Worm (Caenorhabditis elegans) whole organism, young adult: ENCODE data around the gene twk-9.

ENCODE experiments used
- F57A8.1 ChIP-seq: fragments of 200-800 bp; sonication (Bioruptor generic); optimal IDR thresholded peaks from 2 replicates; lab custom pipeline; 2018; ENCODE audit warnings: mild to moderate bottlenecking, missing genetic modification characterization, moderate library complexity, missing compliant biosample characterization
- him-1 ChIP-seq: sonication (generic microtip); optimal IDR thresholded peaks from 2 replicates; lab custom pipeline; 2016; ENCODE audit warnings: missing genotype, missing genetic modification reagents, missing genetic modification characterization, missing compliant biosample characterization
- hlh-26 ChIP-seq: fragments of 200-800 bp; sonication (Bioruptor generic); conservative IDR thresholded peaks from 2 replicates; pipeline ENCODE4 v1.3.6; 2022; ENCODE audit warnings: missing genetic modification reagents, missing genetic modification characterization, missing compliant biosample characterization
- madf-8 ChIP-seq: fragments of 200-800 bp; sonication (Bioruptor generic); conservative IDR thresholded peaks from 2 replicates; pipeline ENCODE4 v1.3.6; 2022; ENCODE audit warnings: missing genetic modification reagents, missing genetic modification characterization, missing compliant biosample characterization
- snpc-4 ChIP-seq, 5 experiments: fragments of 150-350 bp in 1 of 5; sonication (generic microtip) in 4 of 5; optimal IDR thresholded peaks; 2 replicates each; lab custom pipeline; 2014 to 2018; ENCODE audit warnings: missing genetic modification characterization in 5 of 5, missing biosample characterization in 3 of 5, antibody characterized with exemption in 2 of 5, mild to moderate bottlenecking in 2 of 5, missing compliant biosample characterization in 2 of 5, missing genotype in 2 of 5, moderate library complexity in 2 of 5, missing genetic modification reagents in 1 of 5
- tbx-9 ChIP-seq: sonication (generic microtip); optimal IDR thresholded peaks from 2 replicates; lab custom pipeline; 2016; ENCODE audit warnings: borderline replicate concordance, missing genetic modification characterization, inconsistent platforms, missing compliant biosample characterization
- unc-62 ChIP-seq: fragments of 150-350 bp; optimal IDR thresholded peaks from 2 replicates; lab custom pipeline; 2014; ENCODE audit warnings: missing biosample characterization, missing genetic modification reagents, missing genetic modification characterization

DNA sequence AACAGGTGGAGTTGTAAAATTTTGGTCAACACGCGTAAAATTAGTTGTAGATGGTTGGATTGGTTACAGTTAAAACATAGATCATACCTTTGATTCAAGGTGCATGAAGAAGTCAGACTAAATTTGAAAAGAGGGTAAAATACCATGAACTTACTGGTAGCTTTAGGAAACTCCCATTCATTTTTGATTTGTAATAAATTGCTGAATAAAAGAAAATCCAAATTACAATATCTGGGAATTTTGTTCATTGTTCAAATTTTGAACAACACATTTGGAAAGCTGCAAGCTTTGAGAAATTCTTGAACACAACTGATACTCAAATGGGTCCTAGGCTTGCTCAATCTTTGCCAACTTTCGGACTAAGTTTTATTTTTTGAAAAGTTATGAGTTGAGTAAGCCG is 15.0 kb upstream of the twk-9 start:
- TF ChIP-seq snpc-4 (GFP tag; optimal IDR thresholded peaks at IDR 0.05; lab: Kevin White, UChicago) (no peak), snpc-4 (tag; optimal IDR thresholded peaks at IDR 0.05; lab: Kevin White, UChicago) (no peak), madf-8 (GFP tag; lab: Robert Waterston, UW) (no peak), him-1 (tag; lab: Kevin White, UChicago) (no peak), F57A8.1 (GFP tag; lab: Kevin White, UChicago) (no peak), hlh-26 (GFP tag; lab: Robert Waterston, UW) (no peak), unc-62 (no peak), tbx-9 (tag; lab: Kevin White, UChicago) (no peak)
